Fruit fly (Drosophila melanogaster): ENCODE data around the gene Tango14.

The Tango14 gene

DNA sequence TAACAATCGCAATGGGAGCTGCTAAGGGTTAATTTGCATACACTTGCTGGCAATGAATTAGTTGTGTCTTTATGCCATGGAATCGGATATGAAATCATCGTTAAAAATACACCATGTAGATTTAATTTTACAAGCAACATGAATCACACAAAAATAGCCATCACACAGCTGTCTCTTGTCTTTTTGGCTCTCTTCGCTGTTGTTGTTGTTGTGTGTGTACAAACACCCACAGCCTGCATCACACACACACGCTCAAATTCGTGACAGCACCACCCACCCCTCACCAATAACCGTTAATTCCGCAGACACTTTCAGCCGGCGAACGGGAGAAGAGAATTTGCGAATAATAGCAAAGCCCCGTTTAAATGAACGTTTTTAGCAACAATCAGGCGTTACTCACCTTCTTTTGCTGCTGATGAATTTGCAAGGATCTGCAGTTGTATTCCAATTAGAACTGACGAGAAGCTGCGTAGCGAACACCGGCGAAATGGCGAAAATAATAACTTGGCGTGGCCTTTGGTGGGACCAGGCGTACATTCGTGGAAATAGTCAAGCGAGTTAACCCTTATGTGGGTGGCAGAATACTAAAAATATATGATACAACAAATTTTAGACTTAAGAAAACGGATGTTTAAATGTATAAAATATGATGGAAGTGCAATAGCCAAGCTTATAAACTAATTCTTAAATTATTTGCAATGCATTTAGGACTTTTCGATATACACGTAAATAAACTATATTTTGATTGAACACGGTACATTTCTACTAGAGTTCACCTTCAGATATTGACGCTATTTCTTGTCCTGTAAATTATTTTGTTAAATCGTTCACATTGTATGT is 562 bp upstream of the Tango14 start, which contains the start of gene capt (continued):
- TF ChIP-seq CG12391 (tag; optimal IDR thresholded peaks at IDR 0.05) (peak; percentile 54), dimm (GFP tag; IDR thresholded peaks at IDR 0.05) (no peak), CG18262 (tag; optimal IDR thresholded peaks at IDR 0.05) (peak; percentile 39), Antp (GFP tag; optimal IDR thresholded peaks at IDR 0.05) (no peak), MESR4 (GFP tag; optimal IDR thresholded peaks at IDR 0.05) (peak; percentile 51), Jarid2 (GFP tag; optimal IDR thresholded peaks at IDR 0.05) (no peak), PHDP (tag; optimal IDR thresholded peaks at IDR 0.05) (peak; percentile 35), CoRest (tag; optimal IDR thresholded peaks at IDR 0.05) (peak; percentile 56), Dbx (GFP tag; IDR thresholded peaks at IDR 0.05) (peak; percentile 21; the same call in 1 of the 3 replicates), CG17359 (tag; optimal IDR thresholded peaks at IDR 0.05) (no peak), lilli (GFP tag; optimal IDR thresholded peaks at IDR 0.05) (peak; percentile 53), bcd (GFP tag; optimal IDR thresholded peaks at IDR 0.05) (peak; percentile 26), crc (GFP tag; optimal IDR thresholded peaks at IDR 0.05) (no peak), CG31441 (GFP tag; IDR thresholded peaks at IDR 0.05) (peak; percentile 43; the same call in 1 of the 2 replicates), Rx (GFP tag; IDR thresholded peaks at IDR 0.05) (peak; percentile 25; the same call in 1 of the 2 replicates), schlank (tag; optimal IDR thresholded peaks at IDR 0.05) (peak; percentile 27), phol (tag; optimal IDR thresholded peaks at IDR 0.05) (peak; percentile 23), CG12236 (GFP tag; optimal IDR thresholded peaks at IDR 0.05) (no peak), Fer3 (tag; optimal IDR thresholded peaks at IDR 0.05) (peak; percentile 22), nom (GFP tag; optimal IDR thresholded peaks at IDR 0.05) (no peak), CG13287 (GFP tag; IDR thresholded peaks at IDR 0.05; ENCODE audit: partially characterized antibody) (peak; percentile 19; the same call in 1 of the 2 replicates), kah (GFP tag; optimal IDR thresholded peaks at IDR 0.05) (peak; percentile 94), cwo (GFP tag; optimal IDR thresholded peaks at IDR 0.05) (no peak), Ravus (GFP tag; IDR thresholded peaks at IDR 0.05) (no peak), CG13424 (tag; optimal IDR thresholded peaks at IDR 0.05) (peak; percentile 45), CG11456 (GFP tag; IDR thresholded peaks at IDR 0.05) (peak; percentile 62; the same call in 1 of the 3 replicates), CG15479 (GFP tag; optimal IDR thresholded peaks at IDR 0.05) (peak; percentile 38), gro (GFP tag; optimal IDR thresholded peaks at IDR 0.05) (peak; percentile 3), dmrt11E (tag; optimal IDR thresholded peaks at IDR 0.05) (peak; percentile 14), CG17385 (GFP tag; optimal IDR thresholded peaks at IDR 0.05) (peak; percentile 10), ab (GFP tag; optimal IDR thresholded peaks at IDR 0.05) (no peak), CG30403 (GFP tag; optimal IDR thresholded peaks at IDR 0.05) (peak; percentile 55), trem (tag; optimal IDR thresholded peaks at IDR 0.05) (peak; percentile 9), NFAT (GFP tag; IDR thresholded peaks at IDR 0.05) (peak; percentile 45; the same call in 1 of the 2 replicates), CG5953 (GFP tag; IDR thresholded peaks at IDR 0.05) (no peak), sim (GFP tag; IDR thresholded peaks at IDR 0.05) (no peak), BEAF-32 (GFP tag; optimal IDR thresholded peaks at IDR 0.05) (peak; percentile 24), CG12659 (GFP tag; optimal IDR thresholded peaks at IDR 0.05) (peak; percentile 28), CG1602 (GFP tag; optimal IDR thresholded peaks at IDR 0.05) (peak; percentile 22), CG2116 (GFP tag; optimal IDR thresholded peaks at IDR 0.05) (peak; percentile 6), D19B (GFP tag; optimal IDR thresholded peaks at IDR 0.05) (no peak), zf30C (GFP tag; optimal IDR thresholded peaks at IDR 0.05) (no peak), hb (GFP tag; IDR thresholded peaks at IDR 0.05; ENCODE audit: partially characterized antibody) (no peak), CG9817 (tag; optimal IDR thresholded peaks at IDR 0.05) (peak; percentile 45), Hsf (GFP tag; optimal IDR thresholded peaks at IDR 0.05) (peak; percentile 62), CG17912 (GFP tag; optimal IDR thresholded peaks at IDR 0.05) (no peak), fu2 (GFP tag; optimal IDR thresholded peaks at IDR 0.05) (peak; percentile 10), CkIIα-i1 (GFP tag; IDR thresholded peaks at IDR 0.05) (no peak)
